Worm (Caenorhabditis elegans) whole organism, L3 larva: Measurements from ENCODE around the gene aagr-4.

Source experiments
- ZK546.5 ChIP-seq: sonication (generic microtip); optimal IDR thresholded peaks from 2 replicates; lab custom pipeline; 2017; ENCODE audit warnings: missing biosample characterization, missing genetic modification characterization
- aly-2 ChIP-seq: fragments of 150-350 bp; optimal IDR thresholded peaks from 2 replicates; lab custom pipeline; 2014; ENCODE audit warnings: missing biosample characterization, missing genetic modification characterization
- ama-1 ChIP-seq: fragments of 150-350 bp; optimal IDR thresholded peaks from 2 replicates; lab custom pipeline; 2018
- ceh-16 ChIP-seq: sonication (generic microtip); optimal IDR thresholded peaks from 2 replicates; lab custom pipeline; 2017; ENCODE audit warnings: missing biosample characterization, missing genetic modification characterization
- ceh-28 ChIP-seq: fragments of 150-350 bp; optimal IDR thresholded peaks from 2 replicates; lab custom pipeline; 2014; ENCODE audit warnings: missing biosample characterization, missing genetic modification reagents, missing genetic modification characterization
- ceh-82 ChIP-seq: fragments of 150-350 bp; optimal IDR thresholded peaks from 2 replicates; lab custom pipeline; 2014; ENCODE audit warnings: missing biosample characterization, missing genetic modification characterization
- ceh-9 ChIP-seq: sonication (generic microtip); optimal IDR thresholded peaks from 2 replicates; lab custom pipeline; 2018; ENCODE audit warnings: missing biosample characterization, missing genetic modification characterization
- daf-12 ChIP-seq: fragments of 150-350 bp; optimal IDR thresholded peaks from 2 replicates; lab custom pipeline; 2014; ENCODE audit warnings: missing biosample characterization, missing genetic modification reagents, missing genetic modification characterization
- egl-27 ChIP-seq: sonication (generic microtip); optimal IDR thresholded peaks from 4 replicates; lab custom pipeline; 2017; ENCODE audit warnings: missing biosample characterization, missing genetic modification reagents, missing genetic modification characterization
- egl-5 ChIP-seq: fragments of 150-350 bp; optimal IDR thresholded peaks from 2 replicates; lab custom pipeline; 2017; ENCODE audit warnings: missing biosample characterization, missing genetic modification reagents, missing genetic modification characterization, inconsistent platforms
- elt-1 ChIP-seq: fragments of 150-350 bp; optimal IDR thresholded peaks from 2 replicates; lab custom pipeline; 2014; ENCODE audit warnings: missing biosample characterization, missing genetic modification characterization
- elt-2 ChIP-seq: sonication (generic microtip); optimal IDR thresholded peaks from 2 replicates; lab custom pipeline; 2016; ENCODE audit warnings: missing genetic modification reagents, mild to moderate bottlenecking, missing genetic modification characterization, missing compliant biosample characterization
- elt-3 ChIP-seq, 3 experiments: fragments of 150-350 bp in 1 of 3; sonication (generic microtip) in 2 of 3; optimal IDR thresholded peaks; 2 replicates in 2 of 3; 4 replicates in 1 of 3; lab custom pipeline; 2014 to 2017; ENCODE audit warnings: missing biosample characterization in 3 of 3, missing genetic modification characterization in 3 of 3
- eor-1 ChIP-seq, 2 experiments: fragments of 150-350 bp; optimal IDR thresholded peaks; 2 replicates each; lab custom pipeline; 2014 to 2018; ENCODE audit warnings: missing biosample characterization in 2 of 2, missing genetic modification characterization in 2 of 2
- fkh-10 ChIP-seq: sonication (generic microtip); optimal IDR thresholded peaks from 2 replicates; lab custom pipeline; 2017; ENCODE audit warnings: missing biosample characterization, missing genetic modification reagents, missing genetic modification characterization
- fkh-2 ChIP-seq: fragments of 150-350 bp; optimal IDR thresholded peaks from 2 replicates; lab custom pipeline; 2014; ENCODE audit warnings: missing biosample characterization, missing genetic modification reagents, missing genetic modification characterization
- fos-1 ChIP-seq: fragments of 150-350 bp; optimal IDR thresholded peaks from 2 replicates; lab custom pipeline; 2014; ENCODE audit warnings: missing biosample characterization, missing genetic modification characterization
- hmg-11 ChIP-seq: sonication (generic microtip); optimal IDR thresholded peaks from 2 replicates; lab custom pipeline; 2016; ENCODE audit warnings: missing genetic modification characterization, missing compliant biosample characterization
- jun-1 ChIP-seq: fragments of 150-350 bp; optimal IDR thresholded peaks from 2 replicates; lab custom pipeline; 2014; ENCODE audit warnings: missing biosample characterization, missing genetic modification reagents, missing genetic modification characterization
- lin-15B ChIP-seq: fragments of 150-350 bp; optimal IDR thresholded peaks from 2 replicates; lab custom pipeline; 2014; ENCODE audit warnings: missing biosample characterization, missing genetic modification characterization
- lin-39 ChIP-seq: fragments of 150-350 bp; optimal IDR thresholded peaks from 2 replicates; lab custom pipeline; 2018; ENCODE audit warnings: missing biosample characterization, missing genetic modification reagents, missing genetic modification characterization
- lsy-12 ChIP-seq: sonication (generic microtip); optimal IDR thresholded peaks from 2 replicates; lab custom pipeline; 2016; ENCODE audit warnings: mild to moderate bottlenecking, missing genetic modification characterization, missing compliant biosample characterization
- mdl-1 ChIP-seq: fragments of 150-350 bp; optimal IDR thresholded peaks from 2 replicates; lab custom pipeline; 2014; ENCODE audit warnings: missing biosample characterization, missing genetic modification characterization
- mml-1 ChIP-seq: fragments of 150-350 bp; sonication (generic microtip); optimal IDR thresholded peaks from 3 replicates; lab custom pipeline; 2014; ENCODE audit warnings: missing biosample characterization, missing genetic modification characterization
- nfya-1 ChIP-seq: sonication (generic microtip); optimal IDR thresholded peaks from 2 replicates; lab custom pipeline; 2017; ENCODE audit warnings: missing genetic modification characterization, mild to moderate bottlenecking, missing compliant biosample characterization, antibody characterized with exemption, moderate library complexity; ENCODE audit not compliant: insufficient read depth
- nhr-11 ChIP-seq: fragments of 150-350 bp; optimal IDR thresholded peaks from 2 replicates; lab custom pipeline; 2014; ENCODE audit warnings: missing biosample characterization, missing genetic modification characterization
- nhr-12 ChIP-seq: fragments of 150-350 bp; optimal IDR thresholded peaks from 2 replicates; lab custom pipeline; 2014; ENCODE audit warnings: missing biosample characterization, missing genetic modification characterization
- nhr-23 ChIP-seq: fragments of 150-350 bp; optimal IDR thresholded peaks from 2 replicates; lab custom pipeline; 2014; ENCODE audit warnings: missing biosample characterization, missing genetic modification reagents, missing genetic modification characterization
- nhr-237 ChIP-seq: fragments of 150-350 bp; optimal IDR thresholded peaks from 2 replicates; lab custom pipeline; 2014; ENCODE audit warnings: missing biosample characterization, missing genetic modification characterization
- nhr-25 ChIP-seq: sonication (generic microtip); optimal IDR thresholded peaks from 2 replicates; lab custom pipeline; 2017; ENCODE audit warnings: missing biosample characterization, missing genetic modification characterization
- nhr-28 ChIP-seq: fragments of 150-350 bp; optimal IDR thresholded peaks from 2 replicates; lab custom pipeline; 2014; ENCODE audit warnings: missing biosample characterization, missing genetic modification characterization
- nhr-43 ChIP-seq: sonication (generic microtip); optimal IDR thresholded peaks from 2 replicates; lab custom pipeline; 2016; ENCODE audit warnings: mild to moderate bottlenecking, missing genetic modification characterization, missing compliant biosample characterization; ENCODE audit not compliant: poor library complexity, severe bottlenecking
- nhr-67 ChIP-seq: fragments of 150-350 bp; optimal IDR thresholded peaks from 2 replicates; lab custom pipeline; 2014; ENCODE audit warnings: missing biosample characterization, missing genetic modification characterization
- nhr-76 ChIP-seq: fragments of 150-350 bp; sonication (generic microtip); optimal IDR thresholded peaks from 5 replicates; lab custom pipeline; 2014; ENCODE audit warnings: missing biosample characterization, missing genetic modification characterization
- nhr-77 ChIP-seq: fragments of 150-350 bp; optimal IDR thresholded peaks from 2 replicates; lab custom pipeline; 2014; ENCODE audit warnings: missing biosample characterization, missing genetic modification characterization
- pha-4 ChIP-seq: fragments of 150-350 bp; optimal IDR thresholded peaks from 2 replicates; lab custom pipeline; 2014; ENCODE audit warnings: missing biosample characterization, missing genetic modification reagents, missing genetic modification characterization
- pqm-1 ChIP-seq: fragments of 150-350 bp; optimal IDR thresholded peaks from 2 replicates; lab custom pipeline; 2017; ENCODE audit warnings: missing biosample characterization, missing genetic modification characterization, inconsistent platforms
- sea-2 ChIP-seq: fragments of 150-350 bp; sonication (generic microtip); optimal IDR thresholded peaks from 4 replicates; lab custom pipeline; 2014; ENCODE audit warnings: missing biosample characterization, missing genetic modification reagents, missing genetic modification characterization
- skn-1 ChIP-seq: fragments of 150-350 bp; optimal IDR thresholded peaks from 2 replicates; lab custom pipeline; 2014; ENCODE audit warnings: missing biosample characterization, missing genetic modification characterization
- snpc-4 ChIP-seq: fragments of 150-350 bp; optimal IDR thresholded peaks from 2 replicates; lab custom pipeline; 2014; ENCODE audit warnings: missing biosample characterization, missing genetic modification characterization
- tbx-2 ChIP-seq: sonication (generic microtip); optimal IDR thresholded peaks from 2 replicates; lab custom pipeline; 2016; ENCODE audit warnings: mild to moderate bottlenecking, missing genetic modification characterization, missing compliant biosample characterization
- unc-39 ChIP-seq: sonication (generic microtip); optimal IDR thresholded peaks from 4 replicates; lab custom pipeline; 2017; ENCODE audit warnings: missing biosample characterization, missing genetic modification characterization
- unc-62 ChIP-seq: fragments of 150-350 bp; sonication (generic microtip); optimal IDR thresholded peaks from 4 replicates; lab custom pipeline; 2014; ENCODE audit warnings: missing biosample characterization, missing genetic modification reagents, missing genetic modification characterization
- zag-1 ChIP-seq: fragments of 150-350 bp; optimal IDR thresholded peaks from 2 replicates; lab custom pipeline; 2014; ENCODE audit warnings: missing biosample characterization, missing genetic modification characterization
- ztf-11 ChIP-seq: fragments of 150-350 bp; optimal IDR thresholded peaks from 2 replicates; lab custom pipeline; 2014; ENCODE audit warnings: missing biosample characterization, missing genetic modification characterization
- ztf-4 ChIP-seq: fragments of 150-350 bp; optimal IDR thresholded peaks from 2 replicates; lab custom pipeline; 2014; ENCODE audit warnings: missing biosample characterization, missing genetic modification characterization

Gene aagr-4

DNA sequence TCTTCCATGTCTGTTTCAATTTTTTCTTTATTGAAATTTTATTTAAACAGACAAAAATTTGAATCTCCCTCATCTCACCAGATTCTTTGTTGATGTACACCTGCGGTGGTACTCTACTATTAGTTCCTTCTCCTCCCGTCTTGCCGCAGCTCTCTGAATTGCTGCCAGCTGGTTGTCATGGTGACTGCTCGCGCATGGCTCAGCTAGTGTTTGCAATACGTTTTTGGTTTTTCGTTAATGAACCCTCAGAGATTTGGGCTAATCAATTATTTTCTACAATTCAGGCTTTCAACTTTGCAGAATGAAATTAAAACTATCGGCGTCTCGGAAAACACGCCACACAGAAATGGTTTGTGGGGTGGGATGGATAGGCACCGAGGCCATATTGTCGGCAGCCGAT, 20.7 kb downstream of the aagr-4 start, which contains the start of gene che-2:
Gene che-2 (plus strand): TSS at position 301 of the 400 bp plus-strand sequence.
- no peak for TF ChIP-seq ceh-28 (tag; lab: Kevin White, UChicago)
- TF ChIP-seq elt-3 (tag; optimal IDR thresholded peaks at IDR 0.05; lab: Kevin White, UChicago): no peak
- TF ChIP-seq tbx-2: no peak
- no peak for TF ChIP-seq nhr-76 (tag; lab: Kevin White, UChicago)
- TF ChIP-seq ztf-11: no peak
- TF ChIP-seq nhr-11 (tag; lab: Kevin White, UChicago): no peak
- no peak for TF ChIP-seq unc-39 (tag; lab: Kevin White, UChicago)
- no peak for TF ChIP-seq nhr-28 (tag; lab: Kevin White, UChicago)
- TF ChIP-seq ceh-82: no peak
- TF ChIP-seq unc-62 (GFP tag; lab: Kevin White, UChicago): no peak
- no peak for TF ChIP-seq elt-2 (tag; lab: Kevin White, UChicago)
- TF ChIP-seq eor-1 (tag; optimal IDR thresholded peaks at IDR 0.05; lab: Kevin White, UChicago): no peak
- TF ChIP-seq daf-12: no peak
- no peak for TF ChIP-seq ZK546.5 (tag; lab: Kevin White, UChicago)
- no peak for TF ChIP-seq sea-2 (GFP tag; lab: Kevin White, UChicago)
- TF ChIP-seq fos-1 (tag; lab: Kevin White, UChicago): no peak

ce11 chrX:487669-488068, 27.2 kb downstream of the aagr-4 start:
- TF ChIP-seq nhr-12 (tag; lab: Kevin White, UChicago): no peak
- TF ChIP-seq skn-1 (tag; lab: Kevin White, UChicago): no peak
- TF ChIP-seq nhr-67 (tag; lab: Kevin White, UChicago): no peak
- TF ChIP-seq ceh-9 (tag; lab: Kevin White, UChicago): no peak
- TF ChIP-seq lin-15B (tag; lab: Kevin White, UChicago): no peak
- no peak for TF ChIP-seq pha-4 (tag; lab: Kevin White, UChicago)
- no peak for TF ChIP-seq ztf-4
- TF ChIP-seq mml-1 (tag; lab: Kevin White, UChicago): no peak
- TF ChIP-seq egl-27: no peak

ce11 chrX:489635-490105, 29.2 kb downstream of the aagr-4 start, which contains the start of gene egl-17:
TSS of gene egl-17 (plus strand) at chrX:489685.
- TF ChIP-seq unc-62 (GFP tag; lab: Kevin White, UChicago) (no peak), ztf-11 (no peak), snpc-4 (tag; lab: Kevin White, UChicago) (no peak), aly-2 (no peak), pqm-1 (tag; lab: Kevin White, UChicago) (no peak), mml-1 (tag; lab: Kevin White, UChicago) (no peak), daf-12 (no peak), ama-1 (lab: Kevin White, UChicago) (no peak), lin-39 (peak; percentile 64), lsy-12 (tag; lab: Kevin White, UChicago) (peak; percentile 37), ZK546.5 (tag; lab: Kevin White, UChicago) (no peak), hmg-11 (tag; lab: Kevin White, UChicago) (peak; percentile 92), skn-1 (tag; lab: Kevin White, UChicago) (peak; percentile 55), nhr-76 (tag; lab: Kevin White, UChicago) (no peak), mdl-1 (tag; lab: Kevin White, UChicago) (peak; percentile 31), ceh-16 (tag; lab: Kevin White, UChicago) (no peak), fkh-2 (tag; lab: Kevin White, UChicago) (no peak), eor-1 (tag; optimal IDR thresholded peaks at IDR 0.05; lab: Kevin White, UChicago) (peak in 1 of 2 experiments; percentile 65), tbx-2 (peak; percentile 69), ceh-9 (tag; lab: Kevin White, UChicago) (no peak), nhr-23 (no peak), nhr-77 (peak; percentile 57), elt-3 (tag; optimal IDR thresholded peaks at IDR 0.05; lab: Kevin White, UChicago) (peak in 1 of 3 experiments; percentile 4), nhr-43 (tag; lab: Kevin White, UChicago) (peak; percentile 42), pha-4 (tag; lab: Kevin White, UChicago) (no peak), ceh-28 (tag; lab: Kevin White, UChicago) (peak; percentile 28), nhr-11 (tag; lab: Kevin White, UChicago) (peak; percentile 3), nhr-237 (no peak), fkh-10 (GFP tag; lab: Kevin White, UChicago) (no peak), sea-2 (GFP tag; lab: Kevin White, UChicago) (no peak), lin-15B (tag; lab: Kevin White, UChicago) (peak; percentile 0), nhr-12 (tag; lab: Kevin White, UChicago) (no peak), fos-1 (tag; lab: Kevin White, UChicago) (no peak), elt-1 (tag; lab: Kevin White, UChicago) (no peak), ceh-82 (peak; percentile 62), jun-1 (tag; lab: Kevin White, UChicago) (peak; percentile 35), nfya-1 (peak; percentile 34), elt-2 (tag; lab: Kevin White, UChicago) (peak; percentile 31), zag-1 (tag; lab: Kevin White, UChicago) (no peak), nhr-25 (tag; lab: Kevin White, UChicago) (no peak), egl-27 (peak; percentile 32), ztf-4 (no peak), unc-39 (tag; lab: Kevin White, UChicago) (no peak), nhr-28 (tag; lab: Kevin White, UChicago) (no peak), egl-5 (tag; lab: Kevin White, UChicago) (peak; percentile 42), nhr-67 (tag; lab: Kevin White, UChicago) (no peak)
